Worm (Caenorhabditis elegans): ENCODE measurements around the gene hlh-28.

The hlh-28 gene

DNA sequence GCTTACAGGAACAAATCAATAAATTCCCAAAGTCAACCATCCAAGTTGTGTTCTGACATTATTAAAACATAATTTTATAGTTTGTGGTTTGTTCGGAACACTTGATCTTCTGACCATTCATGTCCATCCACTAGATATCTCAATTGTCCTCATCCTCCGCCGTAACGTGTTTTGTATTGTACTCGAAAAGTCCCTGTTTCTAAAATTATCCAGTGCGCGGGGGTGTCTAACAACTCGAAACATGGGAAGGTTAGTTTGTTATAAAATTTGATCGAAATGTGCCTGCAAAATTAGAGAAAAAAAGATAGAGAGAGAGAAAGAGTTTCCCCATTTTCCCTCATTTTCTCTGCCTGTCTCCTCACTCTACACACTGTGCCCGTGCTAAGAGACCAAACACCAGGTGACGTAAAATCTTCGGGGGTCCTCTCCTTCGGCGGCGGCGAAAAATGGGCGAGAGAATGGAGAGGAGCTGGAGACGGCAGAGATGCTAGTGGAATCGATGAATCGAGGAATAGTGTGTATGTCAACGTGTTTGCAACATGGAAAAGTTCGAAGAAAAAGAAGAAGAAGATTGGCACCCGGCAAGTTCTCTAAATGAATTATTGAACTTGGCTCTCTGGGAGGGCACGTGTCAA lies 45.2 kb upstream of the hlh-28 start (continued):
- no peak for TF ChIP-seq spr-3 (GFP tag; optimal IDR thresholded peaks at IDR 0.05)
- no peak for TF ChIP-seq duxl-1 (tag; optimal IDR thresholded peaks at IDR 0.05; ENCODE audit: poor library complexity)
- no peak for TF ChIP-seq attf-4 (tag; optimal IDR thresholded peaks at IDR 0.05)
- TF ChIP-seq F37D6.2 (tag; optimal IDR thresholded peaks at IDR 0.05), result peak; percentile 27
- no peak for TF ChIP-seq ama-1 (optimal IDR thresholded peaks at IDR 0.05)
- no peak for TF ChIP-seq tag-97 (GFP tag; IDR thresholded peaks at IDR 0.05)
- 0 out of 2 replicates have a peak, but pooled peaks have one; percentile 43 for TF ChIP-seq saeg-2 (GFP tag; IDR thresholded peaks at IDR 0.05)
- no peak for TF ChIP-seq daf-8 (GFP tag; IDR thresholded peaks at IDR 0.05)
- no peak for TF ChIP-seq Y48G9A.11 (GFP tag; IDR thresholded peaks at IDR 0.05)
- no peak for TF ChIP-seq unc-130 (GFP tag; optimal IDR thresholded peaks at IDR 0.05)
- peak; percentile 80 for TF ChIP-seq dve-1 (tag; optimal IDR thresholded peaks at IDR 0.05; ENCODE audit: insufficient read depth)
- TF ChIP-seq ZK337.2 (GFP tag; IDR thresholded peaks at IDR 0.05), result no peak
- no peak for TF ChIP-seq unc-39 (tag; optimal IDR thresholded peaks at IDR 0.05)
- TF ChIP-seq aly-2 (tag; optimal IDR thresholded peaks at IDR 0.05), result no peak
- TF ChIP-seq egl-27 (tag; optimal IDR thresholded peaks at IDR 0.05), result no peak
- TF ChIP-seq sdz-12 (GFP tag; optimal IDR thresholded peaks at IDR 0.05), result no peak
- TF ChIP-seq ceh-82 (tag; optimal IDR thresholded peaks at IDR 0.05), result no peak
- TF ChIP-seq zip-11 (GFP tag; IDR thresholded peaks at IDR 0.05), result no peak
- peak; percentile 26 for TF ChIP-seq nhr-6 (tag; optimal IDR thresholded peaks at IDR 0.05)
- no peak for TF ChIP-seq T20F7.1 (GFP tag; optimal IDR thresholded peaks at IDR 0.05)
- TF ChIP-seq daf-12 (tag; optimal IDR thresholded peaks at IDR 0.05), result no peak
- TF ChIP-seq lin-29 (GFP tag; IDR thresholded peaks at IDR 0.05), result no peak
- no peak for TF ChIP-seq zfp-2 (tag; optimal IDR thresholded peaks at IDR 0.05)
- peak; percentile 52 for TF ChIP-seq ces-1 (GFP tag; optimal IDR thresholded peaks at IDR 0.05)
- peak; percentile 19 to 86 for TF ChIP-seq daf-16 (GFP tag; optimal IDR thresholded peaks at IDR 0.05)
- peak; percentile 73 for TF ChIP-seq daf-16 (tag; optimal IDR thresholded peaks at IDR 0.05)
- no peak for TF ChIP-seq T26A8.4 (GFP tag; IDR thresholded peaks at IDR 0.05)
- TF ChIP-seq nhr-76 (tag; optimal IDR thresholded peaks at IDR 0.05), result no peak
- TF ChIP-seq ceh-44 (GFP tag; IDR thresholded peaks at IDR 0.05), result no peak
- TF ChIP-seq ctbp-1 (GFP tag; IDR thresholded peaks at IDR 0.05), result no peak
- TF ChIP-seq zag-1 (tag; optimal IDR thresholded peaks at IDR 0.05), result no peak
- no peak for TF ChIP-seq Y75B8A.6 (GFP tag; IDR thresholded peaks at IDR 0.05)
- peak; percentile 59 for TF ChIP-seq nhr-102 (tag; optimal IDR thresholded peaks at IDR 0.05)
- peak; percentile 4 for TF ChIP-seq nhr-10 (tag; optimal IDR thresholded peaks at IDR 0.05)
- TF ChIP-seq dpl-1 (GFP tag; optimal IDR thresholded peaks at IDR 0.05), result peak; percentile 1
- no peak for TF ChIP-seq ceh-32 (tag; optimal IDR thresholded peaks at IDR 0.05; ENCODE audit: poor library complexity)
- no peak for TF ChIP-seq nhr-237 (tag; optimal IDR thresholded peaks at IDR 0.05)
- no peak for TF ChIP-seq cey-2 (tag; optimal IDR thresholded peaks at IDR 0.05; ENCODE audit: borderline replicate concordance, insufficient read depth)
- peak; percentile 84 for TF ChIP-seq mep-1 (tag; optimal IDR thresholded peaks at IDR 0.05)
- peak; percentile 88 for TF ChIP-seq ceh-20 (GFP tag; IDR thresholded peaks at IDR 0.05)
- TF ChIP-seq hlh-11 (tag; optimal IDR thresholded peaks at IDR 0.05), result peak; percentile 97
- TF ChIP-seq nhr-48 (tag; optimal IDR thresholded peaks at IDR 0.05), result peak; percentile 89
- no peak for TF ChIP-seq lin-39 (tag; optimal IDR thresholded peaks at IDR 0.05)
- TF ChIP-seq vab-7 (GFP tag; IDR thresholded peaks at IDR 0.05), result no peak
- peak; percentile 76 for TF ChIP-seq lin-1 (GFP tag; IDR thresholded peaks at IDR 0.05)
- no peak for TF ChIP-seq ceh-28 (tag; optimal IDR thresholded peaks at IDR 0.05)
- no peak for TF ChIP-seq lin-15B (tag; optimal IDR thresholded peaks at IDR 0.05)
- no peak for TF ChIP-seq set-16 (GFP tag; IDR thresholded peaks at IDR 0.05)
- TF ChIP-seq rbr-2 (tag; optimal IDR thresholded peaks at IDR 0.05), result peak; percentile 84
- TF ChIP-seq ztf-11 (tag; optimal IDR thresholded peaks at IDR 0.05), result no peak
- TF ChIP-seq mes-2 (tag; optimal IDR thresholded peaks at IDR 0.05; ENCODE audit: poor library complexity, severe bottlenecking), result peak; percentile 66
